Worm (Caenorhabditis elegans): ENCODE results near the gene M03F8.5.

M03F8.5 gene

DNA sequence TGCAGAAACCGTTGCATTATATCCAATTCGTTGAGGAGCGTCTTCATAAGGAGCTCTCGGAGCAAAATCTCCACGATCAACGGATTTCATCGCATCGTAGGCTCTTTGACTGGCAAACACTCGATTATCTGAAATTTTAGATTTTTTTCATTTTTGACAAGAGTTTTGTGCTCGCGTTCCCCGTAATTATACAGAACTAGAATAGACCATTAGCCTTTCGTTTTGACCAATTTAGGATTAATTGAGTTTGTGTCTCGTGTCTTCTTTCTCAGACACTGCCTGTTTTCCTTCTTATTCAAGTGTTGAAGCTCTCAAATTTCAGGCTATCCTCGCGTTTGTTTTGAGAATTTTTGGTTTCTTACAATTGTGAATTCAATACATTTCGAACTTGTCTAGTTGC, 26.5 kb upstream of the M03F8.5 start:
- TF ChIP-seq F57C9.4 (tag; optimal IDR thresholded peaks at IDR 0.05), result no peak
- no peak for TF ChIP-seq mxl-1 (tag; optimal IDR thresholded peaks at IDR 0.05)
- no peak for TF ChIP-seq somi-1 (GFP tag; optimal IDR thresholded peaks at IDR 0.05)
- TF ChIP-seq T26A5.8 (tag; optimal IDR thresholded peaks at IDR 0.05), result no peak
- TF ChIP-seq ztf-18 (tag; optimal IDR thresholded peaks at IDR 0.05), result no peak
- no peak for TF ChIP-seq dpff-1 (tag; optimal IDR thresholded peaks at IDR 0.05)
- no peak for TF ChIP-seq repo-1 (tag; optimal IDR thresholded peaks at IDR 0.05)
- no peak for TF ChIP-seq akir-1 (GFP tag; optimal IDR thresholded peaks at IDR 0.05)

DNA sequence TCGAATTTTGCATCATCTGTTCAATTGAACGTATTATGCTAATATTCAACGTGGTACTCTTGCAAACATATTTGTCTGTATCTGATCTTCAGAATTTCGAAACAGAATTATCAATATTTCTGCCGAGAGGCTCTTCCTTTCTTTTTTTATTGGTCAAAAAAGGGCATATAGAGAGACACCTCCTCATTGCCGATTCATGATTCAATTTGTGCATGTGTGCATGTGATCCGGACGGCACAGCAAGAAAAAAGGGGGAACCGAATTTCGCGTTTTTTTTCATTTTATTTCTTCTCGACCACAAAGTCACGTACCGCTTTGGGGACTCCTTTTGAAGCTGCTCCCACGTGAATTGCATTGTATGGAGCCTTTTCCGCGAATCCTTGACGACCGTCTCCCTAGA, 24.9 kb upstream of the M03F8.5 start, which contains the start of gene mcp-1:
Gene mcp-1 (plus strand): TSS at position 292 of the 400 bp plus-strand sequence.
- TF ChIP-seq ztf-26 (tag; optimal IDR thresholded peaks at IDR 0.05) (no peak), atf-7 (tag; optimal IDR thresholded peaks at IDR 0.05) (no peak), T07F8.4 (tag; optimal IDR thresholded peaks at IDR 0.05) (no peak), nhr-80 (tag; optimal IDR thresholded peaks at IDR 0.05) (no peak), cebp-2 (GFP tag; IDR thresholded peaks at IDR 0.05) (0 out of 2 replicates have a peak, but pooled peaks have one; percentile 16), somi-1 (GFP tag; optimal IDR thresholded peaks at IDR 0.05) (no peak)

DNA sequence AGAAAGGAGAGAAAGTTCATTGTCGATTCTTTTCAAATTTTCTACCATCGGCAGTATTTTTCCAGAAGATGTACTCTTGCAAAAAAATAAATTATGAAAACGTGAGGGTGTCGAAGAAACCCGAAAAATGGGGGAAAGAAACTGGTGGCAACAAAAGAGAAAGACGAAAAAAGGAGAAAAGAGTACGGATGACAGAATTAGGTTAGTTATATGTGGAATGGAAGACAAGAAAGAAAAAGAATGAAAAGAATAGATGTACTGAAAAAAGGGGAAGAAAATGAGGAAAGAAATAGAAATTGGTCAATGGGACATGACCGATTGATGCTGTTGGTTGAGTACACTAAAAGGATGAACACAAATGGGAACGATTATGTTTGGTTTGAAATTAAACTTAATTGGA, 19.0 kb upstream of the M03F8.5 start:
- TF ChIP-seq F22D6.2 (tag; optimal IDR thresholded peaks at IDR 0.05) (no peak), nhr-27 (tag; optimal IDR thresholded peaks at IDR 0.05) (no peak), attf-5 (GFP tag; optimal IDR thresholded peaks at IDR 0.05) (no peak), gei-17 (GFP tag; optimal IDR thresholded peaks at IDR 0.05) (no peak), snpc-1.3 (tag; optimal IDR thresholded peaks at IDR 0.05; ENCODE audit: insufficient read depth) (no peak)

DNA sequence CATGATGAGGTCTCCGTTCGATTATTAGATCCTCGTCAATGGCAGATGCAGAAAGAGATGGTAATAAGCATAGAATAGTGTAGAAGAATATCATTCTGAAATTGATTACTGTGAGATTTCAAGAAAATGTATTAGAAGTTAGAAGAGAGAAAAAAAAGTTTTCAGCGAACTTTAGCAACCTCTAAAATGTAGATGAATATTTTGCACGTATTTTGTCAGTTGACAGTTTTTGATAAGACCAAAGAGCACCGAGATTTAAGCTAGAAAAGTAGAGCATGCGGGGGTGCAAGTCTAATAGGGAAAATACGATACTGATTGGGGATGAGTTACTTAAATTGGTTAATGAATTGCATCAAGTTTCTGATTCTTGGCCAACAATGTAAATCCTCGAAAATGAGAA, 18.2 kb upstream of the M03F8.5 start, which contains the start of gene M03F8.6:
Gene M03F8.6 (minus strand): TSS at position 101 of the 400 bp plus-strand sequence.
- no peak for TF ChIP-seq lir-1 (GFP tag; conservative IDR thresholded peaks at IDR 0.05)
- TF ChIP-seq nfyb-1 (GFP tag; IDR thresholded peaks at IDR 0.05), result no peak
- no peak for TF ChIP-seq lsy-27 (tag; optimal IDR thresholded peaks at IDR 0.05; ENCODE audit: borderline replicate concordance, insufficient read depth)

DNA sequence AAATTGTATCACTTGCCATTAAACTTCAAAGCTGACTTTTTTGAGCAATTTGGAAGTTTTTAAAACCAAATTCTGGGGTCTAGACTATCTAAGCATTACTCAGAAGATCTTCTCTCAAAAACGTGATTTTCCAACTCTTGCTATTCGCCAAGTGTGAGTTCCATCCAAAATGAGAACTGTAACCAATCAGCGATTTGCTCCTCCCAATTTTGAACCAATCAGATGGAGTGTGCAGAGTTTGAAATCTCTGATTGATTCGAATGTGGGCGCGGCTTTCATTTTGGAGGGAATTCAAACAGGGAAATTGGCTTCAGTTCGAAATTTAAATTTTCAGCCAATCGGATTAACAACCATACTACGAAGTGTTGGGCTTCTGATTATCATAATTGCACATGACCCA, 16.5 kb upstream of the M03F8.5 start:
- no peak for TF ChIP-seq hlh-26 (GFP tag; conservative IDR thresholded peaks at IDR 0.05)

DNA sequence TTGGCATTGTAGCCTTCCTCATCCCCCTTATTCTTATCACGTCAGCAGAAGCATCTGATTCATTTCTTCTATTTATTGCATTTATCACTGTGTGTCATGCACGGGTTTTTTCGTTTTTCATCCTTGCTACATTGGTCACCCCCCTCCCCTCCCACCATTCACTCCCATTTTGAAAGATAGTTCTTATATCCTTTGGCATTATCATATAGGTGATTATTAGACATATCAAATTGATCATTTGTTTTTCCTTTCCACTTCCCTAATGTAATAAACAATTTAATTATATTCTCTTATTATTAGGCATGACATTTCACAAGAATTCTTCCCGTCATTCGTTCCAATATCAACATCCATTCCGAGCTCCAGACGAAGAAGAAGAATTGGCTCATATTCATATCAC, 14.5 kb upstream of the M03F8.5 start, which contains the start of gene M03F8.1:
Gene M03F8.1 (plus strand): TSS at position 301 of the 400 bp plus-strand sequence.
- TF ChIP-seq B0261.1 (tag; optimal IDR thresholded peaks at IDR 0.05) (no peak), attf-6 (GFP tag; IDR thresholded peaks at IDR 0.05) (no peak), C06A6.2 (GFP tag; conservative IDR thresholded peaks at IDR 0.05) (no peak), zfh-2 (GFP tag; conservative IDR thresholded peaks at IDR 0.05) (no peak), tlf-1 (GFP tag; optimal IDR thresholded peaks at IDR 0.05) (no peak), lsl-1 (GFP tag; optimal IDR thresholded peaks at IDR 0.05) (no peak), ama-1 (optimal IDR thresholded peaks at IDR 0.05) (no peak), ama-1 (GFP tag; optimal IDR thresholded peaks at IDR 0.05) (no peak), him-1 (tag; optimal IDR thresholded peaks at IDR 0.05) (no peak), lin-35 (GFP tag; optimal IDR thresholded peaks at IDR 0.05) (no peak), nfya-2 (GFP tag; IDR thresholded peaks at IDR 0.05) (no peak), lir-1 (GFP tag; conservative IDR thresholded peaks at IDR 0.05) (no peak), Y53F4B.3 (GFP tag; IDR thresholded peaks at IDR 0.05) (no peak), B0019.2 (GFP tag; conservative IDR thresholded peaks at IDR 0.05) (no peak), snpc-1.3 (tag; optimal IDR thresholded peaks at IDR 0.05; ENCODE audit: insufficient read depth) (no peak), hmg-1.2 (GFP tag; IDR thresholded peaks at IDR 0.05) (no peak), sea-2 (GFP tag; IDR thresholded peaks at IDR 0.05) (no peak), aptf-2 (GFP tag; conservative IDR thresholded peaks at IDR 0.05) (no peak), xnd-1 (tag; optimal IDR thresholded peaks at IDR 0.05) (no peak), bed-1 (GFP tag; IDR thresholded peaks at IDR 0.05) (no peak), attf-5 (GFP tag; optimal IDR thresholded peaks at IDR 0.05) (no peak)

All from whole organism, young adult.